Worm (Caenorhabditis elegans) whole organism, L1 larva: Measurements from ENCODE around the gene cut-4.

Source experiments
- C04F5.9 ChIP-seq: sonication (generic microtip); optimal IDR thresholded peaks from 2 replicates; lab custom pipeline; 2016; ENCODE audit warnings: missing genetic modification characterization, missing compliant biosample characterization
- C16A3.4 ChIP-seq: fragments of 150-350 bp; optimal IDR thresholded peaks from 2 replicates; lab custom pipeline; 2014; ENCODE audit warnings: missing biosample characterization, missing genetic modification characterization
- F16B12.6 ChIP-seq: fragments of 150-350 bp; optimal IDR thresholded peaks from 2 replicates; lab custom pipeline; 2014; ENCODE audit warnings: missing biosample characterization, missing genetic modification characterization
- Y116A8C.19 ChIP-seq: sonication (generic microtip); optimal IDR thresholded peaks from 2 replicates; lab custom pipeline; 2016; ENCODE audit warnings: missing compliant biosample characterization, missing genetic modification characterization, borderline replicate concordance
- aha-1 ChIP-seq: fragments of 150-350 bp; optimal IDR thresholded peaks from 2 replicates; lab custom pipeline; 2014; ENCODE audit warnings: missing biosample characterization, missing genetic modification characterization
- alr-1 ChIP-seq: fragments of 200-800 bp; sonication (Bioruptor generic); optimal IDR thresholded peaks from 2 replicates; lab custom pipeline; 2018; ENCODE audit warnings: borderline replicate concordance, mild to moderate bottlenecking, missing genetic modification characterization, missing compliant biosample characterization
- aly-2 ChIP-seq: fragments of 150-350 bp; optimal IDR thresholded peaks from 2 replicates; lab custom pipeline; 2014; ENCODE audit warnings: missing biosample characterization, missing genetic modification characterization
- blmp-1 ChIP-seq: fragments of 150-350 bp; optimal IDR thresholded peaks from 2 replicates; lab custom pipeline; 2014; ENCODE audit warnings: missing biosample characterization, missing genetic modification characterization
- ceh-88 ChIP-seq: fragments of 200-800 bp; sonication (Bioruptor generic); IDR thresholded peaks from 2 replicates; pipeline ENCODE4 v1.3.6; 2022; ENCODE audit warnings: missing genetic modification characterization, missing compliant biosample characterization
- ceh-90 ChIP-seq: sonication (generic microtip); optimal IDR thresholded peaks from 2 replicates; lab custom pipeline; 2016; ENCODE audit warnings: missing genetic modification characterization, missing compliant biosample characterization
- ces-1 ChIP-seq: fragments of 150-350 bp; optimal IDR thresholded peaks from 2 replicates; lab custom pipeline; 2014; ENCODE audit warnings: missing biosample characterization, missing genetic modification reagents, missing genetic modification characterization
- dpl-1 ChIP-seq, 3 experiments: fragments of 150-350 bp in 2 of 3; sonication (generic microtip) in 1 of 3; optimal IDR thresholded peaks; 2 replicates each; lab custom pipeline; 2014 to 2017; ENCODE audit warnings: missing biosample characterization in 3 of 3, missing genetic modification characterization in 3 of 3, missing genetic modification reagents in 3 of 3
- efl-1 ChIP-seq, 4 experiments: fragments of 150-350 bp; optimal IDR thresholded peaks in 3 of 4; peaks in 1 of 4; 1 replicate in 1 of 4; 2 replicates in 3 of 4; lab custom pipeline; 2014; ENCODE audit warnings: missing biosample characterization in 2 of 4, missing genetic modification characterization in 2 of 4, missing genetic modification reagents in 2 of 4
- efl-3 ChIP-seq: fragments of 200-800 bp; sonication (Bioruptor generic); optimal IDR thresholded peaks from 2 replicates; lab custom pipeline; 2018; ENCODE audit warnings: mild to moderate bottlenecking, missing genetic modification characterization, missing compliant biosample characterization
- egl-13 ChIP-seq: sonication (generic microtip); optimal IDR thresholded peaks from 2 replicates; lab custom pipeline; 2016; ENCODE audit warnings: missing genotype, missing genetic modification reagents, missing genetic modification characterization, missing compliant biosample characterization
- egl-27 ChIP-seq, 2 experiments: fragments of 150-350 bp in 1 of 2; sonication (generic microtip); optimal IDR thresholded peaks; 3 replicates each; lab custom pipeline; 2017 to 2018; ENCODE audit warnings: missing biosample characterization in 2 of 2, missing genetic modification characterization in 2 of 2, missing genetic modification reagents in 2 of 2
- elt-2 ChIP-seq: sonication (generic microtip); optimal IDR thresholded peaks from 2 replicates; lab custom pipeline; 2016; ENCODE audit warnings: missing genetic modification characterization, mild to moderate bottlenecking, inconsistent platforms, missing compliant biosample characterization, missing genetic modification reagents
- elt-3 ChIP-seq, 6 experiments: fragments of 150-350 bp in 1 of 6; sonication (generic microtip); optimal IDR thresholded peaks; 2 replicates each; lab custom pipeline; 2017 to 2018; ENCODE audit warnings: missing biosample characterization in 6 of 6, missing genetic modification characterization in 6 of 6, inconsistent platforms in 1 of 6
- ets-5 ChIP-seq: fragments of 200-800 bp; sonication (Bioruptor generic); IDR thresholded peaks from 2 replicates; pipeline ENCODE4 v1.3.6; 2022; ENCODE audit warnings: missing genetic modification characterization, missing compliant biosample characterization
- fkh-10 ChIP-seq: sonication (generic microtip); optimal IDR thresholded peaks from 2 replicates; lab custom pipeline; 2017; ENCODE audit warnings: missing biosample characterization, missing genetic modification reagents, missing genetic modification characterization
- fkh-4 ChIP-seq: sonication (generic microtip); optimal IDR thresholded peaks from 2 replicates; lab custom pipeline; 2016; ENCODE audit warnings: missing compliant biosample characterization, missing genetic modification characterization, borderline replicate concordance
- fkh-8 ChIP-seq: sonication (generic microtip); optimal IDR thresholded peaks from 2 replicates; lab custom pipeline; 2016; ENCODE audit warnings: mild to moderate bottlenecking, missing genetic modification characterization, missing compliant biosample characterization
- fos-1 ChIP-seq: fragments of 150-350 bp; optimal IDR thresholded peaks from 2 replicates; lab custom pipeline; 2014; ENCODE audit warnings: missing biosample characterization, missing genetic modification characterization
- hpl-2 ChIP-seq: fragments of 150-350 bp; optimal IDR thresholded peaks from 2 replicates; lab custom pipeline; 2014; ENCODE audit warnings: missing biosample characterization, missing genetic modification reagents, missing genetic modification characterization
- irx-1 ChIP-seq: sonication (generic microtip); optimal IDR thresholded peaks from 2 replicates; lab custom pipeline; 2016; ENCODE audit warnings: missing genetic modification characterization, missing compliant biosample characterization
- isw-1 ChIP-seq: fragments of 200-800 bp; sonication (Bioruptor generic); IDR thresholded peaks from 2 replicates; pipeline ENCODE4 v1.3.6; 2022; ENCODE audit warnings: missing genetic modification characterization, missing compliant biosample characterization
- jun-1 ChIP-seq: fragments of 150-350 bp; optimal IDR thresholded peaks from 2 replicates; lab custom pipeline; 2014; ENCODE audit warnings: missing biosample characterization, missing genetic modification reagents, missing genetic modification characterization
- lin-13 ChIP-seq: fragments of 150-350 bp; optimal IDR thresholded peaks from 2 replicates; lab custom pipeline; 2014; ENCODE audit warnings: missing biosample characterization, missing genetic modification reagents, missing genetic modification characterization
- lin-15B ChIP-seq: fragments of 150-350 bp; sonication (generic microtip); optimal IDR thresholded peaks from 3 replicates; lab custom pipeline; 2014; ENCODE audit warnings: missing biosample characterization, missing genetic modification characterization
- lir-3 ChIP-seq: sonication (generic microtip); optimal IDR thresholded peaks from 2 replicates; lab custom pipeline; 2016; ENCODE audit warnings: mild to moderate bottlenecking, missing genetic modification characterization, moderate library complexity, missing compliant biosample characterization; ENCODE audit not compliant: poor library complexity
- lsy-2 ChIP-seq, 2 experiments: fragments of 150-350 bp; optimal IDR thresholded peaks; 2 replicates each; lab custom pipeline; 2014; ENCODE audit warnings: missing biosample characterization in 2 of 2, missing genetic modification characterization in 2 of 2
- mab-9 ChIP-seq: fragments of 200-800 bp; sonication (Bioruptor generic); IDR thresholded peaks from 2 replicates; pipeline ENCODE4 v1.3.6; 2022; ENCODE audit warnings: missing genetic modification reagents, missing genetic modification characterization, missing compliant biosample characterization
- mef-2 ChIP-seq: fragments of 150-350 bp; optimal IDR thresholded peaks from 2 replicates; lab custom pipeline; 2014; ENCODE audit warnings: missing biosample characterization, missing genetic modification characterization
- nhr-12 ChIP-seq: sonication (generic microtip); optimal IDR thresholded peaks from 2 replicates; lab custom pipeline; 2017; ENCODE audit warnings: missing biosample characterization, missing genetic modification characterization
- nhr-47 ChIP-seq: sonication (generic microtip); optimal IDR thresholded peaks from 2 replicates; lab custom pipeline; 2016; ENCODE audit warnings: mild to moderate bottlenecking, missing genetic modification characterization, moderate library complexity, missing compliant biosample characterization
- nhr-76 ChIP-seq: sonication (generic microtip); optimal IDR thresholded peaks from 2 replicates; lab custom pipeline; 2017; ENCODE audit warnings: missing biosample characterization, missing genetic modification characterization
- nhr-90 ChIP-seq: sonication (generic microtip); optimal IDR thresholded peaks from 2 replicates; lab custom pipeline; 2016; ENCODE audit warnings: mild to moderate bottlenecking, missing genetic modification characterization, missing compliant biosample characterization; ENCODE audit not compliant: poor library complexity
- rnt-1 ChIP-seq: sonication (generic microtip); optimal IDR thresholded peaks from 2 replicates; lab custom pipeline; 2016; ENCODE audit warnings: mild to moderate bottlenecking, missing genetic modification characterization, moderate library complexity, missing compliant biosample characterization
- skn-1 ChIP-seq: fragments of 150-350 bp; optimal IDR thresholded peaks from 2 replicates; lab custom pipeline; 2014; ENCODE audit warnings: missing biosample characterization, missing genetic modification characterization
- snpc-4 ChIP-seq: fragments of 150-350 bp; optimal IDR thresholded peaks from 2 replicates; lab custom pipeline; 2014; ENCODE audit warnings: missing biosample characterization, missing genetic modification characterization
- sox-4 ChIP-seq: sonication (generic microtip); optimal IDR thresholded peaks from 2 replicates; lab custom pipeline; 2016; ENCODE audit warnings: missing genetic modification characterization, missing compliant biosample characterization
- sptf-1 ChIP-seq: fragments of 150-350 bp; optimal IDR thresholded peaks from 2 replicates; lab custom pipeline; 2014; ENCODE audit warnings: missing biosample characterization, missing genetic modification characterization
- swsn-7 ChIP-seq: sonication (generic microtip); optimal IDR thresholded peaks from 2 replicates; lab custom pipeline; 2016; ENCODE audit warnings: missing genetic modification characterization, missing compliant biosample characterization
- tbx-2 ChIP-seq: sonication (generic microtip); optimal IDR thresholded peaks from 2 replicates; lab custom pipeline; 2016; ENCODE audit warnings: missing genetic modification characterization, missing compliant biosample characterization
- unc-130 ChIP-seq: fragments of 150-350 bp; optimal IDR thresholded peaks from 2 replicates; lab custom pipeline; 2017; ENCODE audit warnings: missing biosample characterization, missing genetic modification characterization, inconsistent platforms
- unc-30 ChIP-seq: sonication (generic microtip); optimal IDR thresholded peaks from 2 replicates; lab custom pipeline; 2017; ENCODE audit warnings: missing biosample characterization, missing genetic modification characterization
- unc-62 ChIP-seq: fragments of 150-350 bp; optimal IDR thresholded peaks from 2 replicates; lab custom pipeline; 2014; ENCODE audit warnings: missing biosample characterization, missing genetic modification reagents, missing genetic modification characterization
- vab-15 ChIP-seq: sonication (generic microtip); optimal IDR thresholded peaks from 2 replicates; lab custom pipeline; 2017; ENCODE audit warnings: missing genotype, mild to moderate bottlenecking, missing genetic modification characterization, missing compliant biosample characterization
- zip-4 ChIP-seq: fragments of 200-800 bp; sonication (Bioruptor generic); optimal IDR thresholded peaks from 2 replicates; lab custom pipeline; 2018; ENCODE audit warnings: mild to moderate bottlenecking, missing genetic modification characterization, moderate library complexity, missing compliant biosample characterization
- ztf-11 ChIP-seq, 2 experiments: sonication (generic microtip); optimal IDR thresholded peaks; 2 replicates each; lab custom pipeline; 2016 to 2017; ENCODE audit warnings: missing genetic modification characterization in 2 of 2, missing biosample characterization in 1 of 2, missing compliant biosample characterization in 1 of 2
- ztf-4 ChIP-seq: fragments of 150-350 bp; optimal IDR thresholded peaks from 2 replicates; lab custom pipeline; 2014; ENCODE audit warnings: missing biosample characterization, missing genetic modification characterization

The cut-4 gene

DNA sequence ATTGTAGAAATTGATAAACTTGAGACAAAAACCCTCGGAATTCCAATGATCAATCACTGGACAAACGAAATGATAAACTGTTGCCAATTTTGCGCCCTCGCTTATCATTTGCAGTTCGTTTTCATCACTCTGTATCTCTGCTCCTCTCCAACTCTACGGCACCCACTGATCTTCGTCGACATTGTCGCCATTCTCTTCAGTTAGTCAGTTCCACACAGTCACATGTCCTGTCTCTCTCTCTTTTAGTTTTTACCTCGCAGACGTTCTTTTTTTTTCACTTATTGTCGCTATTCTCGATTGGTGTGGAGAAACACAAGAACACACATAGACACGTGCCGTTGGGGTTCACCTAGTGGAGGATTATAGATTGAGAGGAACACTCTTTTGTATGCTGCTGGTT, 46.9 kb upstream of the cut-4 start (continued):
- TF ChIP-seq efl-1 (optimal IDR thresholded peaks at IDR 0.05; lab: Kevin White, UChicago) (peak in 1 of 2 experiments; percentile 4), efl-1 (GFP tag; optimal IDR thresholded peaks at IDR 0.05 in 1 of 2; lab: Kevin White, UChicago) (peak in 1 of 2 experiments; percentile 94), Y116A8C.19 (tag; lab: Kevin White, UChicago) (no peak)

ce11 chrII:10389776-10390175, 46.2 kb upstream of the cut-4 start:
- TF ChIP-seq dpl-1 (GFP tag; optimal IDR thresholded peaks at IDR 0.05; lab: Kevin White, UChicago) (no peak), hpl-2 (no peak), rnt-1 (peak; percentile 38), egl-27 (tag; optimal IDR thresholded peaks at IDR 0.05; lab: Kevin White, UChicago) (no peak), snpc-4 (tag; lab: Kevin White, UChicago) (no peak), nhr-90 (tag; lab: Kevin White, UChicago) (peak; percentile 12), irx-1 (tag; lab: Kevin White, UChicago) (no peak), fkh-10 (GFP tag; lab: Kevin White, UChicago) (no peak), mab-9 (GFP tag; lab: Robert Waterston, UW) (no peak), skn-1 (tag; lab: Kevin White, UChicago) (no peak), aha-1 (tag; lab: Kevin White, UChicago) (no peak), ztf-11 (tag; optimal IDR thresholded peaks at IDR 0.05; lab: Kevin White, UChicago) (no peak), F16B12.6 (no peak), efl-3 (GFP tag; lab: Kevin White, UChicago) (no peak), ceh-90 (tag; lab: Kevin White, UChicago) (no peak), sptf-1 (tag; lab: Kevin White, UChicago) (no peak), unc-130 (tag; lab: Kevin White, UChicago) (peak; percentile 4), ztf-4 (tag; lab: Kevin White, UChicago) (peak; percentile 12), egl-13 (no peak), fos-1 (tag; lab: Kevin White, UChicago) (no peak), ces-1 (no peak), swsn-7 (tag; lab: Kevin White, UChicago) (peak; percentile 17), Y116A8C.19 (tag; lab: Kevin White, UChicago) (no peak), unc-62 (GFP tag; lab: Kevin White, UChicago) (no peak), elt-2 (tag; lab: Kevin White, UChicago) (peak; percentile 86), lsy-2 (tag; optimal IDR thresholded peaks at IDR 0.05; lab: Kevin White, UChicago) (peak in 1 of 2 experiments; percentile 25), zip-4 (GFP tag; lab: Kevin White, UChicago) (no peak), unc-30 (tag; lab: Kevin White, UChicago) (no peak), isw-1 (no peak), lin-13 (GFP tag; lab: Kevin White, UChicago) (no peak), mef-2 (tag; lab: Kevin White, UChicago) (no peak), sox-4 (tag; lab: Kevin White, UChicago) (no peak), alr-1 (tag; lab: Kevin White, UChicago) (no peak), nhr-12 (tag; lab: Kevin White, UChicago) (no peak), aly-2 (no peak), tbx-2 (tag; lab: Kevin White, UChicago) (peak; percentile 22), C04F5.9 (no peak), nhr-76 (tag; lab: Kevin White, UChicago) (no peak), nhr-47 (tag; lab: Kevin White, UChicago) (no peak), lir-3 (tag; lab: Kevin White, UChicago) (no peak), ceh-88 (GFP tag; lab: Robert Waterston, UW) (no peak), jun-1 (peak; percentile 51), fkh-4 (tag; lab: Kevin White, UChicago) (no peak), C16A3.4 (peak; percentile 9), ets-5 (GFP tag; lab: Robert Waterston, UW) (no peak), blmp-1 (tag; lab: Kevin White, UChicago) (peak; percentile 32), vab-15 (tag; lab: Kevin White, UChicago) (no peak), elt-3 (tag; optimal IDR thresholded peaks at IDR 0.05; lab: Kevin White, UChicago) (no peak), fkh-8 (tag; lab: Kevin White, UChicago) (no peak), lin-15B (tag; lab: Kevin White, UChicago) (no peak)
